Fruit fly (Drosophila melanogaster) whole organism, embryonic: Measurements from ENCODE around the gene CG6800.

ENCODE experiments used
- Blimp-1 ChIP-seq: fragments of 200-800 bp; sonication (Bioruptor generic); optimal IDR thresholded peaks from 3 replicates; lab custom pipeline; 2018; ENCODE audit warnings: missing biosample characterization, missing genetic modification characterization, mild to moderate bottlenecking, moderate library complexity, missing genetic modification reagents
- CG12391 ChIP-seq: fragments of 200-800 bp; sonication (Bioruptor generic); optimal IDR thresholded peaks from 3 replicates; lab custom pipeline; 2018; ENCODE audit warnings: missing biosample characterization, mild to moderate bottlenecking, missing genetic modification characterization, moderate library complexity
- CG14441 ChIP-seq: fragments of 200-800 bp; sonication (Bioruptor generic); IDR thresholded peaks from 2 replicates; pipeline ENCODE4 v1.3.6; 2022; ENCODE audit warnings: missing biosample characterization, missing genetic modification characterization
- CG1832 ChIP-seq: fragments of 200-800 bp; sonication (Bioruptor generic); optimal IDR thresholded peaks from 2 replicates; lab custom pipeline; 2017; ENCODE audit warnings: missing biosample characterization, mild to moderate bottlenecking, missing genetic modification characterization, inconsistent platforms
- CG4424 ChIP-seq: fragments of 200-800 bp; sonication (Bioruptor generic); optimal IDR thresholded peaks from 3 replicates; lab custom pipeline; 2016; ENCODE audit warnings: missing biosample characterization, missing genetic modification characterization
- CG7271 ChIP-seq: fragments of 200-800 bp; sonication (Bioruptor generic); optimal IDR thresholded peaks from 2 replicates; lab custom pipeline; 2018; ENCODE audit warnings: missing biosample characterization, mild to moderate bottlenecking, missing genetic modification characterization, moderate library complexity
- HLH4C ChIP-seq: fragments of 200-800 bp; sonication (Bioruptor generic); IDR thresholded peaks from 3 replicates; pipeline ENCODE4 v1.3.6; 2022; ENCODE audit warnings: missing biosample characterization, missing genetic modification characterization; ENCODE audit not compliant: partially characterized antibody
- MESR4 ChIP-seq: fragments of 200-800 bp; sonication (Bioruptor generic); optimal IDR thresholded peaks from 2 replicates; lab custom pipeline; 2018; ENCODE audit warnings: missing biosample characterization, mild to moderate bottlenecking, missing genetic modification characterization, moderate library complexity
- Neu2 ChIP-seq: fragments of 200-800 bp; sonication (Bioruptor generic); optimal IDR thresholded peaks from 3 replicates; lab custom pipeline; 2016; ENCODE audit warnings: missing biosample characterization, missing genetic modification characterization, borderline replicate concordance
- so ChIP-seq: fragments of 200-800 bp; sonication (Bioruptor generic); IDR thresholded peaks from 3 replicates; pipeline ENCODE4 v1.3.6; 2022; ENCODE audit warnings: missing biosample characterization, missing genetic modification characterization

dm6 chr3R:21730955-21731354 lies 45.0 kb upstream of the CG6800 start:
- TF ChIP-seq MESR4 (GFP tag; lab: Kevin White, UChicago) (no peak), so (no peak), CG14441 (GFP tag; lab: Robert Waterston, UW) (no peak), Blimp-1 (GFP tag; lab: Kevin White, UChicago) (no peak), CG7271 (tag; lab: Kevin White, UChicago) (no peak), HLH4C (GFP tag; lab: Robert Waterston, UW) (no peak), CG4424 (GFP tag; lab: Kevin White, UChicago) (no peak), CG12391 (tag; lab: Kevin White, UChicago) (no peak), CG1832 (GFP tag; lab: Kevin White, UChicago) (no peak), Neu2 (GFP tag; lab: Kevin White, UChicago) (no peak)
